Worm (Caenorhabditis elegans): ENCODE data around the gene srt-74.

The srt-74 gene

DNA sequence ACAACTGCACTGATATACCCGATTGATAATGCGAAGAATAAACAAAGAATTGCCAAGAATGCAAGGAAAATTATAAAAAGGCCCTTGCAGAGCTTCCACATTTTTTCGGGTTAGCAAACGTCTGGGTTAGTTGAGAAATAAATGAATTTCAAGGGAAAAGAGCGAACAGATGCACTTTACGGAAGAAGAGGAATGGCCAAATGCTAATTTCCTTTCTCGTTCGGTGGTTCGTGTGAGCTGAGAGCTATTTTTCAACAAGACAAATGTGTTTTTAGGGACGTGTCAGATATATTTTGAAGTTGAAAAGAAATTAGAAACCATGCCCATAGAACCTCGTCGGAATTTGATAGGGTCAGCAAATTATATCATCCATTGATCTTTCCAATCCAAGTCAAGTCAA is 21.3 kb downstream of the srt-74 start, which contains the start of gene F40G12.2:
TSS of gene F40G12.2 (minus strand) at position 101 of the 400 bp plus-strand sequence.
- TF ChIP-seq egl-27 (tag; optimal IDR thresholded peaks at IDR 0.05) (no peak), egl-5 (tag; optimal IDR thresholded peaks at IDR 0.05) (no peak), snpc-4 (tag; optimal IDR thresholded peaks at IDR 0.05) (no peak), ceh-28 (tag; optimal IDR thresholded peaks at IDR 0.05) (no peak), fkh-2 (tag; optimal IDR thresholded peaks at IDR 0.05) (no peak), daf-12 (tag; optimal IDR thresholded peaks at IDR 0.05) (no peak)

DNA sequence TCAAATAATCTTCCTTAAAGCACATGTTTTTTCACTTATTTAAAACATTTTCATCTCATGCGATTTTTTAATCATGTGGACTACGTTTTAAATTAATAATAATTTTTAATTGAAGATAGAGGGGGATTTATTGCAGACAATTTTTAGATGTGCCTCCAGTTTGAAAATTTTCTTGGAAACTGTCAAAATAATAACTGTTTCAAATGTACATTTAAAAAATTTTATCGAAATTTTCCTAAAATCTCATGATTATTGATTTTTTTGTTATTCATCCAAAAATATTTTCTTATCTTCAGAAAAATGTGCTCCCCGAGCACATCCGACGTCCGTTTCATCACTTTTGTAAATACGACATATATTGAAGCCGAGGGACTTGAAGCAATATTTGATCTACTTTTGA is 25.3 kb downstream of the srt-74 start, which contains the start of gene sre-8:
TSS of gene sre-8 (plus strand) at position 301 of the 400 bp plus-strand sequence.
- no peak for TF ChIP-seq ceh-9 (tag; optimal IDR thresholded peaks at IDR 0.05)

DNA sequence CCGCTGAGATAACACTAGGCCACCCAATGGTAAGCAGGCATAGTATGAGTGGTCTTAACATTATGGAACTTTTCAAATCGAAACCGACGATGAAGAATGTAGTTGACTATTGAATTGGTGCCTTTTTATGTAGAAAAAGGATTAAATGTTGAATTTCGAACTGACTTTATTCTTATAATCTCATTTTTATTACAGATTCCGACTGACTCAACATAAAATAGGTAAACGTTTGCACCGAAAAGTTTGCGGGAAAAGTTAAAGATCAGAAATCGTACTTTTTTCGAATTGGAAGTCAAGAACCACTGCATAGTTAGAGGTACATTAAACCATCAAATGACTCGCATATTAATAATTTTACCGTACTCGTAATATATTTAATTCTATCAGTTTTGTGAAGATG is 27.9 kb downstream of the srt-74 start, which contains the start of gene K02E11.7:
TSS of gene K02E11.7 (minus strand) at position 101 of the 400 bp plus-strand sequence.
- TF ChIP-seq nhr-12 (tag; optimal IDR thresholded peaks at IDR 0.05): no peak
- no peak for TF ChIP-seq pqm-1 (tag; optimal IDR thresholded peaks at IDR 0.05)
- TF ChIP-seq ceh-16 (tag; optimal IDR thresholded peaks at IDR 0.05): no peak

DNA sequence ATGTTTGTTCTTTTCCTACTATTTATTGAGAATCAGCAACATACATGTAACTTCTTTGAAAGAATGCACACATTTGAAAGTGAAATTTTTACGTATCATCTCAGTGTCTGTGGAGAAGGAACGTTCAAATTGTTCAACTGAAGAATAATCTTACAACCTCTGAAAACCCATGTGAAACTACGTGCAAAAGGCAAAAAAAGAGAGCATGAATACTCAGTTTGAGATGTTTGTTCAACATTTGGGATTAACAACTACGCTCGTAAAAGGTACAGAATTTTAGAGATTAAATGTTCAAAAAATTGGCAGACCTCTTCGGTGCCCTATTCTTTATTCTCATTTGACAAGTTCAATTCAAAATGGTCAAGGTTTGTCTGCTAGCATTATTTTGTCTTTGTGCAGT is 30.1 kb downstream of the srt-74 start, which contains the start of gene K02E11.5:
TSS of gene K02E11.5 (plus strand) at position 301 of the 400 bp plus-strand sequence.
- no peak for TF ChIP-seq elt-2 (tag; optimal IDR thresholded peaks at IDR 0.05)
- no peak for TF ChIP-seq tbx-2 (tag; optimal IDR thresholded peaks at IDR 0.05)
- TF ChIP-seq elt-3 (tag; optimal IDR thresholded peaks at IDR 0.05): no peak
- TF ChIP-seq lsy-12 (tag; optimal IDR thresholded peaks at IDR 0.05): no peak
- TF ChIP-seq skn-1 (tag; optimal IDR thresholded peaks at IDR 0.05): no peak
- TF ChIP-seq nfya-1 (tag; optimal IDR thresholded peaks at IDR 0.05; ENCODE audit: insufficient read depth): no peak

DNA sequence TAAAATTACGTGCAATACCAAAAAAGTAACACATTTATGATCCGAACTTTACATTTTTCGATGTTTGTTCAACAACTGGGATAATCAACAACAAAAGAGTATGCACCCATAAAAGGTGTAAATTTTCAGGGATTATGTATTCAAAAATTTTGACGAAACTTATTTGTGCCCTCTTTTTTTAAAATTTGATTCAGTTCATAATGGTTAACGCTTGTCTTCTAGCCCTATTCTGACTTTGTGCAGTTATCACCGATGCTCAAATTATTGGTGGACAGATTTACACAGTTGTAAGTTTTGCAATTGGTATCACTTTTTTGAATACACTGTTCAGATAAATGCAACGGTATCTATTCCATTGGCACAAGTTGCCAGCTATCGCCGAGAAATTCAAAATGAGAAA is 33.5 kb downstream of the srt-74 start, which contains the start of gene K02E11.6:
TSS of gene K02E11.6 (plus strand) at position 149 of the 400 bp plus-strand sequence.
- TF ChIP-seq nhr-11 (tag; optimal IDR thresholded peaks at IDR 0.05) (no peak), aly-2 (tag; optimal IDR thresholded peaks at IDR 0.05) (no peak)

DNA sequence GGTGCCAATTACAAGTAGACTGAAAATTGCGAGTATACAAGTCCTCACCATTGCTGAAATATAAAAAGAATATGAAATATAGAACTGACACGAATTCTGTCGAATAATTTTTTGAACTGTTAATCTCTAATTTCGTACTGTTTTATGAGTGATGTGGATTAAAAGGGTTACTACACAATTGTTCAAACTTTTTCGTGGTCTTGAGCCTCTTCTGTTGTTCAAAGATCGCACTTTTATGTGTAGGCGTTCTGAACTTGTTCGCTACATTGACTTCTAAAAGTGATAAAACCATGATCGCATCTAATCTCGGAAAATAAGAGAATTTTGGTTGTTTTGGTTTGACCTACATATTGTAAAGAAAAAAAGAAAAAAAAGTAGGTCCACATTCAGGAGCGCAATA is 34.1 kb downstream of the srt-74 start, which contains the start of gene K02E11.4:
TSS of gene K02E11.4 (minus strand) at position 101 of the 400 bp plus-strand sequence.
- TF ChIP-seq nhr-12 (tag; optimal IDR thresholded peaks at IDR 0.05): no peak
- no peak for TF ChIP-seq elt-2 (tag; optimal IDR thresholded peaks at IDR 0.05)
- no peak for TF ChIP-seq pqm-1 (tag; optimal IDR thresholded peaks at IDR 0.05)
- no peak for TF ChIP-seq tbx-2 (tag; optimal IDR thresholded peaks at IDR 0.05)
- TF ChIP-seq mdl-1 (tag; optimal IDR thresholded peaks at IDR 0.05): no peak
- no peak for TF ChIP-seq egl-27 (tag; optimal IDR thresholded peaks at IDR 0.05)
- no peak for TF ChIP-seq ZK546.5 (tag; optimal IDR thresholded peaks at IDR 0.05)
- no peak for TF ChIP-seq nhr-77 (tag; optimal IDR thresholded peaks at IDR 0.05)
- TF ChIP-seq eor-1 (tag; optimal IDR thresholded peaks at IDR 0.05): no peak
- TF ChIP-seq nfya-1 (tag; optimal IDR thresholded peaks at IDR 0.05; ENCODE audit: insufficient read depth): no peak
- TF ChIP-seq nhr-237 (tag; optimal IDR thresholded peaks at IDR 0.05): no peak
- no peak for TF ChIP-seq hmg-11 (tag; optimal IDR thresholded peaks at IDR 0.05)
- no peak for TF ChIP-seq fkh-10 (GFP tag; optimal IDR thresholded peaks at IDR 0.05)
- TF ChIP-seq lin-15B (tag; optimal IDR thresholded peaks at IDR 0.05): no peak
- no peak for TF ChIP-seq ceh-28 (tag; optimal IDR thresholded peaks at IDR 0.05)
- no peak for TF ChIP-seq pha-4 (tag; optimal IDR thresholded peaks at IDR 0.05)

DNA sequence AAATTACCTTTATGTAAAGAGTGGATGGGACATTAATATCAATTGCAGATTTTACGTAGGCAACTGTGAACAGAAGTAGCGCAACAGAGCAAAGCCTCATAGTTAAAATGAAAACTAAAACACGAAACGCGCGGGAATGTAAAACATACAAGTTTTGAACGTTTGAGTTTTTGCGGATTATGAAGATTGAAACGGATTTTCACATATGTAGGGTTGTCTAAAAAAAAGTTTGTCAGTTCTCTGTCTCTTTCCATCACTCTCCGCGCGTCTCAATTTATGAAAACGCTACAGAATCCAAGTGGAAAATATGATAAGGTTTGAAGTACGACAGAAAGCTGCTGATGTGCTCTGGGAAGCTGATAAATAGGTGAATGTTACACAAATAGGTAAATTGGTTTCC is 35.4 kb downstream of the srt-74 start, which contains the start of gene K02E11.3:
TSS of gene K02E11.3 (minus strand) at position 101 of the 400 bp plus-strand sequence.
- TF ChIP-seq mdl-1 (tag; optimal IDR thresholded peaks at IDR 0.05): no peak
- TF ChIP-seq lsy-12 (tag; optimal IDR thresholded peaks at IDR 0.05): no peak
- no peak for TF ChIP-seq nhr-77 (tag; optimal IDR thresholded peaks at IDR 0.05)
- no peak for TF ChIP-seq lin-39 (tag; optimal IDR thresholded peaks at IDR 0.05)
- no peak for TF ChIP-seq daf-12 (tag; optimal IDR thresholded peaks at IDR 0.05)
- no peak for TF ChIP-seq nfya-1 (tag; optimal IDR thresholded peaks at IDR 0.05; ENCODE audit: insufficient read depth)
- no peak for TF ChIP-seq elt-3 (tag; optimal IDR thresholded peaks at IDR 0.05)
